Worm (Caenorhabditis elegans): ENCODE data around the gene T24E12.11.

Gene T24E12.11

ce11 chrII:3753598-3753997 lies 25.8 kb downstream of the T24E12.11 start, which contains the start of gene rcd-1:
rcd-1 (plus strand) TSS chrII:3753898.
- TF ChIP-seq bed-1 (GFP tag; IDR thresholded peaks at IDR 0.05) (0 out of 2 replicates have a peak, but pooled peaks have one; percentile 20), pbrm-1 (GFP tag; IDR thresholded peaks at IDR 0.05) (no peak), let-526 (GFP tag; IDR thresholded peaks at IDR 0.05) (no peak)

- TF ChIP-seq tlf-1 (GFP tag; optimal IDR thresholded peaks at IDR 0.05) (no peak), hrde-1 (tag; optimal IDR thresholded peaks at IDR 0.05; ENCODE audit: borderline replicate concordance) (no peak), hlh-12 (tag; optimal IDR thresholded peaks at IDR 0.05) (no peak), nhr-27 (tag; optimal IDR thresholded peaks at IDR 0.05) (no peak), K12H6.12 (tag; optimal IDR thresholded peaks at IDR 0.05) (no peak), madf-8 (GFP tag; conservative IDR thresholded peaks at IDR 0.05) (no peak), ztf-6 (GFP tag; IDR thresholded peaks at IDR 0.05) (no peak), egrh-3 (GFP tag; IDR thresholded peaks at IDR 0.05) (no peak)
These were observed 27.2 kb downstream of the T24E12.11 start, which contains the start of gene sdz-11 for ce11 chrII:3752184-3752583. sdz-11 (minus strand) TSS chrII:3752284.

ce11 chrII:3750685-3751084 lies 28.7 kb downstream of the T24E12.11 start, which contains the start of gene fbxb-91:
fbxb-91 (minus strand) TSS chrII:3750785.
- TF ChIP-seq T26A5.8 (tag; optimal IDR thresholded peaks at IDR 0.05) (no peak), attf-5 (GFP tag; optimal IDR thresholded peaks at IDR 0.05) (no peak), lin-35 (GFP tag; optimal IDR thresholded peaks at IDR 0.05) (no peak), F39B2.1 (GFP tag; IDR thresholded peaks at IDR 0.05) (no peak), ztf-6 (GFP tag; IDR thresholded peaks at IDR 0.05) (no peak), dpl-1 (GFP tag; optimal IDR thresholded peaks at IDR 0.05) (no peak), sdz-38 (tag; optimal IDR thresholded peaks at IDR 0.05) (no peak), nfya-2 (GFP tag; IDR thresholded peaks at IDR 0.05) (no peak), akir-1 (GFP tag; optimal IDR thresholded peaks at IDR 0.05) (no peak), pbrm-1 (GFP tag; IDR thresholded peaks at IDR 0.05) (no peak), lin-54 (GFP tag; optimal IDR thresholded peaks at IDR 0.05) (no peak), mxl-1 (tag; optimal IDR thresholded peaks at IDR 0.05) (no peak), aptf-3 (GFP tag; IDR thresholded peaks at IDR 0.05) (no peak), F57C9.4 (tag; optimal IDR thresholded peaks at IDR 0.05) (no peak)

- TF ChIP-seq Y79H2A.3 (GFP tag; conservative IDR thresholded peaks at IDR 0.05) (no peak), dpl-1 (GFP tag; optimal IDR thresholded peaks at IDR 0.05) (no peak), F57A8.1 (GFP tag; optimal IDR thresholded peaks at IDR 0.05) (no peak), zim-3 (tag; optimal IDR thresholded peaks at IDR 0.05) (no peak), rcor-1 (GFP tag; IDR thresholded peaks at IDR 0.05) (no peak), chd-7 (tag; optimal IDR thresholded peaks at IDR 0.05) (no peak), madf-8 (GFP tag; conservative IDR thresholded peaks at IDR 0.05) (no peak), ztf-3 (GFP tag; optimal IDR thresholded peaks at IDR 0.05) (no peak), F49E8.2 (tag; optimal IDR thresholded peaks at IDR 0.05; ENCODE audit: insufficient read depth) (no peak), F55B11.4 (tag; optimal IDR thresholded peaks at IDR 0.05; ENCODE audit: borderline replicate concordance, insufficient read depth) (no peak), ztf-25 (GFP tag; IDR thresholded peaks at IDR 0.05) (no peak), F52B5.7 (tag; optimal IDR thresholded peaks at IDR 0.05) (no peak), akir-1 (GFP tag; optimal IDR thresholded peaks at IDR 0.05) (no peak), ceh-79 (tag; optimal IDR thresholded peaks at IDR 0.05) (no peak), T07F8.4 (tag; optimal IDR thresholded peaks at IDR 0.05) (no peak), attf-5 (GFP tag; optimal IDR thresholded peaks at IDR 0.05) (no peak)
These were observed 30.6 kb downstream of the T24E12.11 start, which contains the start of gene fbxb-90 for ce11 chrII:3748719-3749118. fbxb-90 (minus strand) TSS chrII:3748819.
